Fruit fly (Drosophila melanogaster): ENCODE measurements around the gene RpL37A.

The RpL37A gene

dm6 chr2L:5029809-5030108, 41.0 kb upstream of the RpL37A start:
- no peak for TF ChIP-seq CG16779 (tag; optimal IDR thresholded peaks at IDR 0.05)
- no peak for TF ChIP-seq CG11902 (GFP tag; optimal IDR thresholded peaks at IDR 0.05)
- no peak for TF ChIP-seq CG15336 (GFP tag; IDR thresholded peaks at IDR 0.05)
- TF ChIP-seq ss (GFP tag; optimal IDR thresholded peaks at IDR 0.05), result no peak
- TF ChIP-seq Smox (GFP tag; optimal IDR thresholded peaks at IDR 0.05), result no peak

dm6 chr2L:5030535-5030934, 40.2 kb upstream of the RpL37A start:
- no peak for TF ChIP-seq fd59A (GFP tag; optimal IDR thresholded peaks at IDR 0.05)
- peak; percentile 99 for TF ChIP-seq svp (GFP tag)

dm6 chr2L:5031399-5031798, 39.4 kb upstream of the RpL37A start:
- TF ChIP-seq CG3032 (tag; optimal IDR thresholded peaks at IDR 0.05), result no peak
- TF ChIP-seq Sox102F (GFP tag; optimal IDR thresholded peaks at IDR 0.05), result no peak
- no peak for TF ChIP-seq net (GFP tag; optimal IDR thresholded peaks at IDR 0.05)
- TF ChIP-seq acj6 (GFP tag; optimal IDR thresholded peaks at IDR 0.05), result no peak
- TF ChIP-seq CG16779 (tag; optimal IDR thresholded peaks at IDR 0.05), result no peak
- TF ChIP-seq Smox (GFP tag; optimal IDR thresholded peaks at IDR 0.05), result no peak
- no peak for TF ChIP-seq Lpt (GFP tag; optimal IDR thresholded peaks at IDR 0.05)
- no peak for TF ChIP-seq CG11294 (GFP tag; IDR thresholded peaks at IDR 0.05)
- TF ChIP-seq dac (GFP tag; optimal IDR thresholded peaks at IDR 0.05), result no peak
- no peak for TF ChIP-seq Eip78C (GFP tag)
- TF ChIP-seq Eip93F (GFP tag; optimal IDR thresholded peaks at IDR 0.05), result no peak
- TF ChIP-seq Eip75B (GFP tag; optimal IDR thresholded peaks at IDR 0.05), result no peak
- no peak for TF ChIP-seq CG3919 (GFP tag; optimal IDR thresholded peaks at IDR 0.05)
- TF ChIP-seq Sox15 (GFP tag; optimal IDR thresholded peaks at IDR 0.05), result no peak
- no peak for TF ChIP-seq Gug (GFP tag; IDR thresholded peaks at IDR 0.05)
- no peak for TF ChIP-seq CG6276 (GFP tag; optimal IDR thresholded peaks at IDR 0.05)

dm6 chr2L:5031886-5032285, 38.9 kb upstream of the RpL37A start:
- TF ChIP-seq Hr4 (GFP tag; optimal IDR thresholded peaks at IDR 0.05), result no peak
- no peak for TF ChIP-seq OdsH (GFP tag; optimal IDR thresholded peaks at IDR 0.05)
- TF ChIP-seq CG15336 (GFP tag; IDR thresholded peaks at IDR 0.05), result no peak
- no peak for TF ChIP-seq CG6854 (GFP tag; optimal IDR thresholded peaks at IDR 0.05)
- TF ChIP-seq CG7368 (GFP tag; optimal IDR thresholded peaks at IDR 0.05), result no peak
- TF ChIP-seq CG3919 (GFP tag; optimal IDR thresholded peaks at IDR 0.05), result no peak
- no peak for TF ChIP-seq CG1621 (tag; optimal IDR thresholded peaks at IDR 0.05)
- no peak for TF ChIP-seq CG6792 (GFP tag; optimal IDR thresholded peaks at IDR 0.05)
- no peak for TF ChIP-seq ss (GFP tag; optimal IDR thresholded peaks at IDR 0.05)
- TF ChIP-seq Smox (GFP tag; optimal IDR thresholded peaks at IDR 0.05), result no peak
- TF ChIP-seq acj6 (GFP tag; optimal IDR thresholded peaks at IDR 0.05), result no peak
- no peak for TF ChIP-seq Sox14 (GFP tag; optimal IDR thresholded peaks at IDR 0.05)
- TF ChIP-seq eg (GFP tag; IDR thresholded peaks at IDR 0.05), result no peak

dm6 chr2L:5036120-5036519, 34.6 kb upstream of the RpL37A start:
- TF ChIP-seq Ets96B (tag; optimal IDR thresholded peaks at IDR 0.05), result no peak

dm6 chr2L:5037402-5037860, 33.3 kb upstream of the RpL37A start, which contains the start of the genes CG14042 and SP555:
Gene CG14042, plus strand, starts transcription at chr2L:5037709.
Gene SP555, plus strand, starts transcription at chr2L:5037709.
- TF ChIP-seq dsx (GFP tag; optimal IDR thresholded peaks at IDR 0.05; ENCODE audit: poor library complexity, severe bottlenecking), result no peak
- no peak for TF ChIP-seq net (GFP tag; optimal IDR thresholded peaks at IDR 0.05)
- TF ChIP-seq Hr38 (GFP tag; optimal IDR thresholded peaks at IDR 0.05), result no peak
- TF ChIP-seq ss (GFP tag; optimal IDR thresholded peaks at IDR 0.05), result peak; percentile 15 to 19
- no peak for TF ChIP-seq OdsH (GFP tag; optimal IDR thresholded peaks at IDR 0.05)
- TF ChIP-seq CG8119 (GFP tag; IDR thresholded peaks at IDR 0.05), result no peak
- peak; percentile 63 for TF ChIP-seq CG7368 (GFP tag; optimal IDR thresholded peaks at IDR 0.05)
- TF ChIP-seq CG6808 (GFP tag; optimal IDR thresholded peaks at IDR 0.05), result no peak
- TF ChIP-seq CG1621 (tag; optimal IDR thresholded peaks at IDR 0.05), result no peak
- no peak for TF ChIP-seq Gug (GFP tag; IDR thresholded peaks at IDR 0.05)

Data from whole organism, prepupa.